Fruit fly (Drosophila melanogaster) whole organism, prepupa: ENCODE measurements around the gene CG9147.

Source experiments
- CG11762 ChIP-seq: fragments of 200-800 bp; sonication (Bioruptor generic); optimal IDR thresholded peaks from 3 replicates; lab custom pipeline; 2016; ENCODE audit warnings: missing biosample characterization, missing genetic modification characterization; ENCODE audit not compliant: insufficient read depth
- CG16779 ChIP-seq: fragments of 200-800 bp; sonication (Bioruptor generic); optimal IDR thresholded peaks from 3 replicates; lab custom pipeline; 2017; ENCODE audit warnings: missing biosample characterization, mild to moderate bottlenecking, missing genetic modification characterization
- CG31627 ChIP-seq: fragments of 200-800 bp; sonication (Bioruptor generic); optimal IDR thresholded peaks from 3 replicates; lab custom pipeline; 2016; ENCODE audit warnings: missing biosample characterization, missing genetic modification characterization
- CG4318 ChIP-seq: fragments of 200-800 bp; sonication (Bioruptor generic); optimal IDR thresholded peaks from 3 replicates; lab custom pipeline; 2017; ENCODE audit warnings: missing biosample characterization, mild to moderate bottlenecking, missing genetic modification characterization
- CG6276 ChIP-seq: fragments of 200-800 bp; sonication (Bioruptor generic); optimal IDR thresholded peaks from 2 replicates; lab custom pipeline; 2017; ENCODE audit warnings: missing biosample characterization, mild to moderate bottlenecking, missing genetic modification characterization
- CG7368 ChIP-seq: fragments of 200-800 bp; sonication (Bioruptor generic); optimal IDR thresholded peaks from 3 replicates; lab custom pipeline; 2016; ENCODE audit warnings: missing biosample characterization, missing genetic modification characterization
- Gug ChIP-seq: fragments of 200-800 bp; sonication (Bioruptor generic); IDR thresholded peaks from 2 replicates; pipeline ENCODE4 v1.3.6; 2022; ENCODE audit warnings: missing biosample characterization, missing genetic modification characterization
- Hr39 ChIP-seq: fragments of 200-800 bp; sonication (Bioruptor generic); optimal IDR thresholded peaks from 2 replicates; lab custom pipeline; 2016; ENCODE audit warnings: missing biosample characterization, missing genetic modification characterization
- Smox ChIP-seq: fragments of 200-800 bp; sonication (Bioruptor generic); optimal IDR thresholded peaks from 3 replicates; lab custom pipeline; 2016; ENCODE audit warnings: missing biosample characterization, missing genetic modification characterization
- acj6 ChIP-seq: fragments of 200-800 bp; sonication (Bioruptor generic); optimal IDR thresholded peaks from 3 replicates; lab custom pipeline; 2016; ENCODE audit warnings: missing biosample characterization, missing genetic modification characterization
- eg ChIP-seq: fragments of 200-800 bp; sonication (Bioruptor generic); IDR thresholded peaks from 3 replicates; pipeline ENCODE4 v1.3.6; 2022; ENCODE audit warnings: missing biosample characterization, missing genetic modification characterization
- topi ChIP-seq: fragments of 200-800 bp; sonication (Bioruptor generic); optimal IDR thresholded peaks from 3 replicates; lab custom pipeline; 2016; ENCODE audit warnings: missing biosample characterization, missing genetic modification characterization

DNA sequence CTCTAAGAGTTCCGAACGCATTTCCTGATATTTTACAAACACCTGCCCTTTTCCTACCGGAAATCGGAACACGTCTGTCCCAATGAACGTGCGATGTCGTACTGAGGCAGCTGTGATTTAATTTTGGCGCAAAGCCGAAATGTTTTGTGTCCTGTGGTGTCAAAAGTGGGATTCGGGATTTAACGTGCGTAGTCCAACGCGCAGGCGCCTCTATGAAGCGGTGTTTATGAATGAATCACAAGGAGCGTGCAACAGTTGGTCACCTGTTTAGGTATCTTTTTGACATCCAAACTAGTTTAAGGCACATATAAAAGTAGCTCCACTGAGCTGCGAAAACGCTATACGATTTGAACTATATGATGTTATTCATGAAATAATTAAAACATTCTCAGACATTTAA lies 31.5 kb upstream of the CG9147 start, which contains the start of gene CG9109:
- no peak for TF ChIP-seq Hr39
- TF ChIP-seq acj6 = no peak
- no peak for TF ChIP-seq CG4318
- TF ChIP-seq Smox (GFP tag; lab: Kevin White, UChicago) = no peak
- TF ChIP-seq Gug (GFP tag; lab: Robert Waterston, UW) = no peak
- no peak for TF ChIP-seq topi (GFP tag; lab: Kevin White, UChicago)
- TF ChIP-seq CG16779 = no peak
- TF ChIP-seq eg (GFP tag; lab: Robert Waterston, UW) = no peak
- no peak for TF ChIP-seq CG6276 (GFP tag; lab: Kevin White, UChicago)
- TF ChIP-seq CG7368 (GFP tag; lab: Kevin White, UChicago) = no peak
- no peak for TF ChIP-seq CG31627
- TF ChIP-seq CG11762 (GFP tag; lab: Kevin White, UChicago) = no peak
